Fruit fly (Drosophila melanogaster): ENCODE results near the gene CG7968.

CG7968 gene

dm6 chr2L:13835002-13835910, 13.9 kb upstream of the CG7968 start, which contains the start of the genes mRpS23 and CenG1A (continued):
- peak; percentile 99 for TF ChIP-seq CG12155 (GFP tag; optimal IDR thresholded peaks at IDR 0.05)
- TF ChIP-seq CG10462 (GFP tag; optimal IDR thresholded peaks at IDR 0.05): peak; percentile 99
- peak; percentile 100 for TF ChIP-seq CG7839 (tag; optimal IDR thresholded peaks at IDR 0.05)
- peak; percentile 99 for TF ChIP-seq Hmx (GFP tag; optimal IDR thresholded peaks at IDR 0.05)
- peak; percentile 100 for TF ChIP-seq nerfin-1 (tag; optimal IDR thresholded peaks at IDR 0.05)
- TF ChIP-seq CG10274 (GFP tag; optimal IDR thresholded peaks at IDR 0.05): peak; percentile 97
- peak; percentile 100 for TF ChIP-seq cas (GFP tag; IDR thresholded peaks at IDR 0.05)
- peak; percentile 99 for TF ChIP-seq CG31441 (GFP tag; IDR thresholded peaks at IDR 0.05)
- TF ChIP-seq CG4328 (GFP tag; optimal IDR thresholded peaks at IDR 0.05): peak; percentile 99
- peak; percentile 100 for TF ChIP-seq CG13624 (GFP tag; optimal IDR thresholded peaks at IDR 0.05)
- peak; percentile 82 for TF ChIP-seq unc-4 (GFP tag; IDR thresholded peaks at IDR 0.05; ENCODE audit: partially characterized antibody)
- TF ChIP-seq Ets97D (GFP tag; optimal IDR thresholded peaks at IDR 0.05): peak; percentile 97
- TF ChIP-seq CG11504 (tag; optimal IDR thresholded peaks at IDR 0.05): peak; percentile 99
- TF ChIP-seq CG17186 (GFP tag; optimal IDR thresholded peaks at IDR 0.05): peak; percentile 98
- peak; percentile 99 for TF ChIP-seq CG30431 (GFP tag; optimal IDR thresholded peaks at IDR 0.05)
- TF ChIP-seq trem (tag; optimal IDR thresholded peaks at IDR 0.05): peak; percentile 98
- peak; percentile 99 for TF ChIP-seq CG7357 (GFP tag; IDR thresholded peaks at IDR 0.05)
- TF ChIP-seq CrebB (tag; optimal IDR thresholded peaks at IDR 0.05): peak; percentile 100
- TF ChIP-seq yki (optimal IDR thresholded peaks at IDR 0.05): peak; percentile 10
- peak; percentile 100 for TF ChIP-seq CG15269 (tag; optimal IDR thresholded peaks at IDR 0.05)
- no peak for TF ChIP-seq cad (GFP tag; optimal IDR thresholded peaks at IDR 0.05)
- TF ChIP-seq CG10147 (GFP tag; optimal IDR thresholded peaks at IDR 0.05): peak; percentile 99
- peak; percentile 100 for TF ChIP-seq sim (GFP tag; IDR thresholded peaks at IDR 0.05)
- TF ChIP-seq jigr1 (GFP tag; IDR thresholded peaks at IDR 0.05): peak; percentile 99
- peak; percentile 100 for TF ChIP-seq row (GFP tag; IDR thresholded peaks at IDR 0.05)
- peak; percentile 95 for TF ChIP-seq E2f2 (GFP tag; IDR thresholded peaks at IDR 0.05)
- peak; percentile 100 for TF ChIP-seq Rfx (GFP tag; IDR thresholded peaks at IDR 0.05)
- TF ChIP-seq ATbp (GFP tag; optimal IDR thresholded peaks at IDR 0.05): peak; percentile 100
- peak; percentile 100 for TF ChIP-seq CG12391 (tag; optimal IDR thresholded peaks at IDR 0.05)
- TF ChIP-seq sd (tag; optimal IDR thresholded peaks at IDR 0.05): peak; percentile 99
- TF ChIP-seq Fer1 (GFP tag; optimal IDR thresholded peaks at IDR 0.05): peak; percentile 100
- peak; percentile 99 for TF ChIP-seq Spps (tag; optimal IDR thresholded peaks at IDR 0.05)
- peak; percentile 100 for TF ChIP-seq Ssrp (tag; optimal IDR thresholded peaks at IDR 0.05)
- TF ChIP-seq dmrt11E (tag; optimal IDR thresholded peaks at IDR 0.05): peak; percentile 99
- TF ChIP-seq Hr78 (GFP tag; optimal IDR thresholded peaks at IDR 0.05): peak in 1 of 2 experiments; percentile 97
- TF ChIP-seq danr (GFP tag; IDR thresholded peaks at IDR 0.05): peak; percentile 99
- peak; percentile 70; the same call in 2 of the 3 replicates for TF ChIP-seq mld (GFP tag; IDR thresholded peaks at IDR 0.05; ENCODE audit: partially characterized antibody)
- TF ChIP-seq seq (GFP tag; IDR thresholded peaks at IDR 0.05): peak; percentile 100
- TF ChIP-seq bsh (GFP tag; optimal IDR thresholded peaks at IDR 0.05): peak; percentile 100
- peak; percentile 100 for TF ChIP-seq CG8388 (GFP tag; optimal IDR thresholded peaks at IDR 0.05)
- peak; percentile 100 for TF ChIP-seq sob (GFP tag; IDR thresholded peaks at IDR 0.05)
- TF ChIP-seq zfh1 (GFP tag; IDR thresholded peaks at IDR 0.05): peak; percentile 100
- peak; percentile 97 for TF ChIP-seq CG31365 (tag; optimal IDR thresholded peaks at IDR 0.05)
- peak; percentile 70 for TF ChIP-seq Bgb (GFP tag; IDR thresholded peaks at IDR 0.05; ENCODE audit: partially characterized antibody)
- peak; percentile 97 for TF ChIP-seq CG10431 (GFP tag; optimal IDR thresholded peaks at IDR 0.05)
- peak; percentile 99 for TF ChIP-seq wek (GFP tag; optimal IDR thresholded peaks at IDR 0.05)
- TF ChIP-seq CG9437 (GFP tag; optimal IDR thresholded peaks at IDR 0.05): peak; percentile 96
- TF ChIP-seq Nf-YC (tag; optimal IDR thresholded peaks at IDR 0.05): peak; percentile 94
